Fruit fly (Drosophila melanogaster) whole organism, pupa: Measurements from ENCODE around the gene CG7884.

ENCODE experiments used
- CG13204 ChIP-seq: fragments of 200-800 bp; sonication (Bioruptor generic); optimal IDR thresholded peaks from 2 replicates; lab custom pipeline; 2018; ENCODE audit warnings: missing biosample characterization, mild to moderate bottlenecking, missing genetic modification characterization, moderate library complexity
- CG14655 ChIP-seq: fragments of 200-800 bp; sonication (Bioruptor generic); optimal IDR thresholded peaks from 3 replicates; lab custom pipeline; 2017; ENCODE audit warnings: mild to moderate bottlenecking, missing biosample characterization, missing genetic modification reagents, missing genetic modification characterization
- CG17806 ChIP-seq: fragments of 200-800 bp; sonication (Bioruptor generic); optimal IDR thresholded peaks from 2 replicates; lab custom pipeline; 2018; ENCODE audit warnings: missing biosample characterization, mild to moderate bottlenecking, missing genetic modification characterization, moderate library complexity
- CG34367 ChIP-seq: fragments of 200-800 bp; sonication (Bioruptor generic); optimal IDR thresholded peaks from 2 replicates; lab custom pipeline; 2018; ENCODE audit warnings: missing biosample characterization, mild to moderate bottlenecking, missing genetic modification characterization
- CG4496 ChIP-seq: fragments of 200-800 bp; sonication (Bioruptor generic); IDR thresholded peaks from 3 replicates; pipeline ENCODE4 v1.3.6; 2022; ENCODE audit warnings: missing biosample characterization, missing genetic modification characterization
- EcR ChIP-seq: fragments of 200-800 bp; sonication (Bioruptor generic); optimal IDR thresholded peaks from 3 replicates; lab custom pipeline; 2019; ENCODE audit warnings: missing biosample characterization, missing genetic modification characterization, mild to moderate bottlenecking, moderate library complexity, missing genetic modification reagents
- Ets98B ChIP-seq: fragments of 200-800 bp; sonication (Bioruptor generic); IDR thresholded peaks from 2 replicates; pipeline ENCODE4 v1.3.6; 2022; ENCODE audit warnings: missing biosample characterization, missing genetic modification characterization
- Pif1B ChIP-seq: fragments of 200-800 bp; sonication (Bioruptor generic); optimal IDR thresholded peaks from 3 replicates; lab custom pipeline; 2016; ENCODE audit warnings: missing biosample characterization, missing genetic modification characterization
- Snoo ChIP-seq: fragments of 200-800 bp; sonication (Bioruptor generic); optimal IDR thresholded peaks from 3 replicates; lab custom pipeline; 2017; ENCODE audit warnings: missing biosample characterization, mild to moderate bottlenecking, missing genetic modification characterization, inconsistent platforms
- fd96Ca ChIP-seq: fragments of 200-800 bp; sonication (Bioruptor generic); IDR thresholded peaks from 3 replicates; pipeline ENCODE4 v1.3.6; 2022; ENCODE audit warnings: missing biosample characterization, missing genetic modification characterization
- rn ChIP-seq: fragments of 200-800 bp; sonication (Bioruptor generic); IDR thresholded peaks from 2 replicates; pipeline ENCODE4 v1.3.6; 2022; ENCODE audit warnings: missing biosample characterization, missing genetic modification characterization

- TF ChIP-seq fd96Ca: no peak
- no peak for TF ChIP-seq rn (GFP tag; lab: Robert Waterston, UW)
- no peak for TF ChIP-seq CG34367 (tag; lab: Kevin White, UChicago)
- TF ChIP-seq Snoo (tag; lab: Kevin White, UChicago): no peak
- no peak for TF ChIP-seq CG17806
- no peak for TF ChIP-seq EcR (GFP tag; lab: Kevin White, UChicago)
- TF ChIP-seq CG4496 (GFP tag; lab: Robert Waterston, UW): peak; percentile 52; the same call in 1 of the 3 replicates
- TF ChIP-seq CG13204: peak; percentile 86
- TF ChIP-seq Ets98B (GFP tag; lab: Robert Waterston, UW): no peak
- no peak for TF ChIP-seq CG14655 (GFP tag; lab: Kevin White, UChicago)
- no peak for TF ChIP-seq Pif1B (GFP tag; lab: Kevin White, UChicago)
These were observed 28.2 kb downstream of the CG7884 start, which contains the start of gene Hs3st-B for dm6 chrX:19248426-19249217.
